Worm (Caenorhabditis elegans): Measurements from ENCODE around the gene F41E6.8.
A peak's percentile ranks its signal among the peaks of the same experiment; 100 is the strongest.

The F41E6.8 gene

ce11 chrV:8601420-8601819, at the start of gene F41E6.8:
Gene F41E6.8, minus strand, starts transcription at chrV:8601520.
- TF ChIP-seq ceh-32 (tag; optimal IDR thresholded peaks at IDR 0.05; ENCODE audit: poor library complexity) (no peak), tag-97 (GFP tag; IDR thresholded peaks at IDR 0.05) (no peak), duxl-1 (tag; optimal IDR thresholded peaks at IDR 0.05; ENCODE audit: poor library complexity) (no peak), jun-1 (tag; optimal IDR thresholded peaks at IDR 0.05) (no peak), nhr-6 (tag; optimal IDR thresholded peaks at IDR 0.05) (no peak), dve-1 (tag; optimal IDR thresholded peaks at IDR 0.05; ENCODE audit: insufficient read depth) (no peak), zag-1 (tag; optimal IDR thresholded peaks at IDR 0.05) (no peak), lin-1 (GFP tag; IDR thresholded peaks at IDR 0.05) (no peak), vab-7 (GFP tag; IDR thresholded peaks at IDR 0.05) (no peak), tra-1 (GFP tag; IDR thresholded peaks at IDR 0.05) (no peak), dpl-1 (GFP tag; optimal IDR thresholded peaks at IDR 0.05) (no peak), nhr-237 (tag; optimal IDR thresholded peaks at IDR 0.05) (no peak), spr-1 (tag; optimal IDR thresholded peaks at IDR 0.05) (no peak), Y5F2A.4 (GFP tag; optimal IDR thresholded peaks at IDR 0.05) (no peak), ceh-44 (GFP tag; IDR thresholded peaks at IDR 0.05) (no peak)

DNA sequence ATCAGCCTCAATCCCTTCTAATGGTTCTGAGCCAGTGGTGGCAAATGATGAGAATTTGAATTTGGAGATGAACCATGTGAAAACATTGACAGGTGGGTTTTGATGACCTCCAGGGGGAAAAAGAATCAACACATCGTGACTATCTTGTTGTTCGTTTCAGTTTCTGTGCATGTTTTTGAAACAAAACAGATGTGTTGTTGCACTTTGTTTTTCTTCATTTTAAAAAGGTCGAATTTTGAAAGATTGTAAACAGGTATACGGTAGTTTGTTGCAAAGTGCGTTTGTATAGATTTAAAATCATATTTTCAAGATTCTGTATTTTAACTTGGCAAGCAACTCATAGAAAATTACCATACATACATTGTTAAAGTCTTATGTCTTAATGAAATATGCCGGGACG, 49.0 kb upstream of the F41E6.8 start:
- TF ChIP-seq hlh-30 (tag; optimal IDR thresholded peaks at IDR 0.05; ENCODE audit: insufficient read depth) (peak; percentile 15), daf-16 (GFP tag; optimal IDR thresholded peaks at IDR 0.05) (peak in 1 of 2 experiments; percentile 73), daf-16 (tag; optimal IDR thresholded peaks at IDR 0.05) (peak; percentile 68), ama-1 (optimal IDR thresholded peaks at IDR 0.05) (no peak)

DNA sequence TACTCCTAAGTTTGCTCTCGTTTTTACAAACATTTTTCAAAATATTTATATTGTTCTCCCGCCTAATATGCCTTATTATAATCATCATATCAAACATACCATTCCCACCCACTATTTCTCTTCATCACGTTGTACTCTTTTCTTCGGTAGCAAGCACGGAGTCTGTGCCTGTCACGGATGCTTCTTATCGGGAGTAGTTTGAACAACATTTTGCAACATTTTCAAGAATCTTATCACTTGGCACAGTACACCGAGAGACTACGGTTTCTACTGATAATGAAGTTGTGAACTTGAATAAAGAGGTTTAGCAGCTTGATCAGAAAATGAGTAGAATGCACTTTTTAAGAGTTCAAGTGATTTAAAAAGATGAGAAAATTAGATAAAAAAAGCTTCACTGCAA, 46.9 kb upstream of the F41E6.8 start:
- TF ChIP-seq nhr-48 (tag; optimal IDR thresholded peaks at IDR 0.05) (peak; percentile 52), unc-130 (GFP tag; optimal IDR thresholded peaks at IDR 0.05) (no peak), lin-38 (GFP tag; IDR thresholded peaks at IDR 0.05) (no peak), sdz-12 (GFP tag; optimal IDR thresholded peaks at IDR 0.05) (no peak), attf-4 (tag; optimal IDR thresholded peaks at IDR 0.05) (no peak), cey-2 (tag; optimal IDR thresholded peaks at IDR 0.05; ENCODE audit: borderline replicate concordance, insufficient read depth) (no peak), duxl-1 (tag; optimal IDR thresholded peaks at IDR 0.05; ENCODE audit: poor library complexity) (no peak), ztf-7 (tag; optimal IDR thresholded peaks at IDR 0.05) (no peak), tra-1 (GFP tag; IDR thresholded peaks at IDR 0.05) (0 out of 2 replicates have a peak, but pooled peaks have one; percentile 63), dve-1 (tag; optimal IDR thresholded peaks at IDR 0.05; ENCODE audit: insufficient read depth) (peak; percentile 82), F10B5.3 (tag; optimal IDR thresholded peaks at IDR 0.05) (no peak), lim-7 (GFP tag; IDR thresholded peaks at IDR 0.05) (no peak), dpl-1 (GFP tag; optimal IDR thresholded peaks at IDR 0.05) (no peak), vab-7 (GFP tag; IDR thresholded peaks at IDR 0.05) (no peak), ceh-20 (GFP tag; IDR thresholded peaks at IDR 0.05) (no peak), lir-3 (tag; optimal IDR thresholded peaks at IDR 0.05) (no peak), lin-39 (tag; optimal IDR thresholded peaks at IDR 0.05) (no peak), daf-16 (GFP tag; optimal IDR thresholded peaks at IDR 0.05) (no peak), daf-16 (tag; optimal IDR thresholded peaks at IDR 0.05) (peak; percentile 94), pqm-1 (tag; optimal IDR thresholded peaks at IDR 0.05) (peak; percentile 98), lin-13 (GFP tag; optimal IDR thresholded peaks at IDR 0.05) (no peak), mxl-3 (GFP tag; optimal IDR thresholded peaks at IDR 0.05) (peak; percentile 13), Y105C5A.15 (GFP tag; IDR thresholded peaks at IDR 0.05) (no peak), aly-2 (tag; optimal IDR thresholded peaks at IDR 0.05) (no peak), nhr-25 (tag; optimal IDR thresholded peaks at IDR 0.05; ENCODE audit: borderline replicate concordance, insufficient read depth) (no peak), F26F4.8 (GFP tag; conservative IDR thresholded peaks at IDR 0.05) (no peak), hlh-30 (tag; optimal IDR thresholded peaks at IDR 0.05; ENCODE audit: insufficient read depth) (no peak), lin-1 (GFP tag; IDR thresholded peaks at IDR 0.05) (peak; percentile 75), nhr-77 (tag; optimal IDR thresholded peaks at IDR 0.05) (peak; percentile 73), dmd-6 (GFP tag; IDR thresholded peaks at IDR 0.05) (peak; percentile 90), ZK337.2 (GFP tag; IDR thresholded peaks at IDR 0.05) (no peak), ctbp-1 (GFP tag; IDR thresholded peaks at IDR 0.05) (no peak), unc-62 (GFP tag; optimal IDR thresholded peaks at IDR 0.05 in 1 of 2) (no peak), unc-62 (tag; optimal IDR thresholded peaks at IDR 0.05) (no peak), nhr-11 (tag; optimal IDR thresholded peaks at IDR 0.05) (no peak), ceh-32 (tag; optimal IDR thresholded peaks at IDR 0.05; ENCODE audit: poor library complexity) (no peak), arid-1 (GFP tag; conservative IDR thresholded peaks at IDR 0.05) (no peak), nhr-111 (GFP tag; optimal IDR thresholded peaks at IDR 0.05) (no peak)
